Worm (Caenorhabditis elegans) whole organism, L1 larva: ENCODE measurements around the gene ZK154.5.

Source experiments
- C34B4.2 ChIP-seq: sonication (generic microtip); optimal IDR thresholded peaks from 2 replicates; lab custom pipeline; 2017; ENCODE audit warnings: mild to moderate bottlenecking, missing genetic modification characterization, missing compliant biosample characterization
- F16B12.6 ChIP-seq: fragments of 150-350 bp; optimal IDR thresholded peaks from 2 replicates; lab custom pipeline; 2014; ENCODE audit warnings: missing biosample characterization, missing genetic modification characterization
- Y116A8C.19 ChIP-seq: sonication (generic microtip); optimal IDR thresholded peaks from 2 replicates; lab custom pipeline; 2016; ENCODE audit warnings: missing compliant biosample characterization, missing genetic modification characterization, borderline replicate concordance
- alr-1 ChIP-seq: fragments of 200-800 bp; sonication (Bioruptor generic); optimal IDR thresholded peaks from 2 replicates; lab custom pipeline; 2018; ENCODE audit warnings: borderline replicate concordance, mild to moderate bottlenecking, missing genetic modification characterization, missing compliant biosample characterization
- ama-1 ChIP-seq: fragments of 150-350 bp; optimal IDR thresholded peaks from 2 replicates; lab custom pipeline; 2014
- blmp-1 ChIP-seq: fragments of 150-350 bp; optimal IDR thresholded peaks from 2 replicates; lab custom pipeline; 2014; ENCODE audit warnings: missing biosample characterization, missing genetic modification characterization
- ceh-8 ChIP-seq: fragments of 200-800 bp; sonication (Bioruptor generic); optimal IDR thresholded peaks from 2 replicates; lab custom pipeline; 2018; ENCODE audit warnings: mild to moderate bottlenecking, missing genetic modification characterization, moderate library complexity, missing compliant biosample characterization
- ceh-82 ChIP-seq, 3 experiments: fragments of 150-350 bp in 1 of 3; sonication (generic microtip) in 2 of 3; optimal IDR thresholded peaks; 2 replicates each; lab custom pipeline; 2014 to 2017; ENCODE audit warnings: missing biosample characterization in 3 of 3, missing genetic modification characterization in 3 of 3
- ceh-88 ChIP-seq: fragments of 200-800 bp; sonication (Bioruptor generic); IDR thresholded peaks from 2 replicates; pipeline ENCODE4 v1.3.6; 2022; ENCODE audit warnings: missing genetic modification characterization, missing compliant biosample characterization
- ceh-90 ChIP-seq: sonication (generic microtip); optimal IDR thresholded peaks from 2 replicates; lab custom pipeline; 2016; ENCODE audit warnings: missing genetic modification characterization, missing compliant biosample characterization
- dsc-1 ChIP-seq: sonication (generic microtip); optimal IDR thresholded peaks from 2 replicates; lab custom pipeline; 2016; ENCODE audit warnings: mild to moderate bottlenecking, missing genetic modification characterization, missing compliant biosample characterization
- egl-27 ChIP-seq, 2 experiments: fragments of 150-350 bp in 1 of 2; sonication (generic microtip); optimal IDR thresholded peaks; 3 replicates each; lab custom pipeline; 2017 to 2018; ENCODE audit warnings: missing biosample characterization in 2 of 2, missing genetic modification characterization in 2 of 2, missing genetic modification reagents in 2 of 2
- elt-2 ChIP-seq: sonication (generic microtip); optimal IDR thresholded peaks from 2 replicates; lab custom pipeline; 2016; ENCODE audit warnings: missing genetic modification characterization, mild to moderate bottlenecking, inconsistent platforms, missing compliant biosample characterization, missing genetic modification reagents
- fkh-10 ChIP-seq: sonication (generic microtip); optimal IDR thresholded peaks from 2 replicates; lab custom pipeline; 2017; ENCODE audit warnings: missing biosample characterization, missing genetic modification reagents, missing genetic modification characterization
- fkh-8 ChIP-seq: sonication (generic microtip); optimal IDR thresholded peaks from 2 replicates; lab custom pipeline; 2016; ENCODE audit warnings: mild to moderate bottlenecking, missing genetic modification characterization, missing compliant biosample characterization
- grh-1 ChIP-seq: fragments of 200-800 bp; sonication (Bioruptor generic); IDR thresholded peaks from 2 replicates; pipeline ENCODE4 v1.3.6; 2022; ENCODE audit warnings: missing genetic modification reagents, missing genetic modification characterization, missing compliant biosample characterization
- hlh-17 ChIP-seq: fragments of 200-800 bp; sonication (Bioruptor generic); optimal IDR thresholded peaks from 2 replicates; lab custom pipeline; 2018; ENCODE audit warnings: missing genetic modification characterization, mild to moderate bottlenecking, missing compliant biosample characterization, moderate library complexity, borderline replicate concordance
- hpl-2 ChIP-seq: fragments of 150-350 bp; optimal IDR thresholded peaks from 2 replicates; lab custom pipeline; 2014; ENCODE audit warnings: missing biosample characterization, missing genetic modification reagents, missing genetic modification characterization
- lin-13 ChIP-seq: fragments of 150-350 bp; optimal IDR thresholded peaks from 2 replicates; lab custom pipeline; 2014; ENCODE audit warnings: missing biosample characterization, missing genetic modification reagents, missing genetic modification characterization
- lin-14 ChIP-seq: fragments of 200-800 bp; sonication (Bioruptor generic); optimal IDR thresholded peaks from 2 replicates; lab custom pipeline; 2018; ENCODE audit warnings: mild to moderate bottlenecking, missing genetic modification characterization, moderate library complexity, missing compliant biosample characterization
- lin-15B ChIP-seq: fragments of 150-350 bp; sonication (generic microtip); optimal IDR thresholded peaks from 3 replicates; lab custom pipeline; 2014; ENCODE audit warnings: missing biosample characterization, missing genetic modification characterization
- lin-35 ChIP-seq, 2 experiments: fragments of 150-350 bp; optimal IDR thresholded peaks; 2 replicates each; lab custom pipeline; 2014; ENCODE audit warnings: missing biosample characterization in 2 of 2, missing genetic modification characterization in 2 of 2, missing genetic modification reagents in 2 of 2
- lin-39 ChIP-seq: fragments of 150-350 bp; optimal IDR thresholded peaks from 2 replicates; lab custom pipeline; 2014; ENCODE audit warnings: missing biosample characterization, missing genetic modification reagents, missing genetic modification characterization
- lir-3 ChIP-seq: sonication (generic microtip); optimal IDR thresholded peaks from 2 replicates; lab custom pipeline; 2016; ENCODE audit warnings: mild to moderate bottlenecking, missing genetic modification characterization, moderate library complexity, missing compliant biosample characterization; ENCODE audit not compliant: poor library complexity
- lsy-2 ChIP-seq, 2 experiments: fragments of 150-350 bp; optimal IDR thresholded peaks; 2 replicates each; lab custom pipeline; 2014; ENCODE audit warnings: missing biosample characterization in 2 of 2, missing genetic modification characterization in 2 of 2
- mdl-1 ChIP-seq, 2 experiments: fragments of 150-350 bp; optimal IDR thresholded peaks; 2 replicates each; lab custom pipeline; 2014 to 2017; ENCODE audit warnings: missing biosample characterization in 2 of 2, missing genetic modification characterization in 2 of 2, inconsistent platforms in 1 of 2
- mef-2 ChIP-seq: fragments of 150-350 bp; optimal IDR thresholded peaks from 2 replicates; lab custom pipeline; 2014; ENCODE audit warnings: missing biosample characterization, missing genetic modification characterization
- nhr-11 ChIP-seq: fragments of 150-350 bp; optimal IDR thresholded peaks from 2 replicates; lab custom pipeline; 2014; ENCODE audit warnings: missing biosample characterization, missing genetic modification characterization
- nhr-12 ChIP-seq: sonication (generic microtip); optimal IDR thresholded peaks from 2 replicates; lab custom pipeline; 2017; ENCODE audit warnings: missing biosample characterization, missing genetic modification characterization
- nhr-19 ChIP-seq: fragments of 200-800 bp; sonication (Bioruptor generic); conservative IDR thresholded peaks from 2 replicates; pipeline ENCODE4 v1.3.6; 2022; ENCODE audit warnings: missing genetic modification characterization, missing compliant biosample characterization
- nhr-20 ChIP-seq: sonication (generic microtip); optimal IDR thresholded peaks from 2 replicates; lab custom pipeline; 2016; ENCODE audit warnings: mild to moderate bottlenecking, missing genetic modification characterization, missing compliant biosample characterization
- nhr-28 ChIP-seq: fragments of 150-350 bp; optimal IDR thresholded peaks from 2 replicates; lab custom pipeline; 2014; ENCODE audit warnings: missing biosample characterization, missing genetic modification characterization
- nhr-47 ChIP-seq: sonication (generic microtip); optimal IDR thresholded peaks from 2 replicates; lab custom pipeline; 2016; ENCODE audit warnings: mild to moderate bottlenecking, missing genetic modification characterization, moderate library complexity, missing compliant biosample characterization
- nhr-71 ChIP-seq: sonication (generic microtip); optimal IDR thresholded peaks from 2 replicates; lab custom pipeline; 2016; ENCODE audit warnings: mild to moderate bottlenecking, missing genetic modification characterization, moderate library complexity, missing compliant biosample characterization
- nhr-76 ChIP-seq: sonication (generic microtip); optimal IDR thresholded peaks from 2 replicates; lab custom pipeline; 2017; ENCODE audit warnings: missing biosample characterization, missing genetic modification characterization
- nhr-85 ChIP-seq: sonication (generic microtip); peaks from one replicate; lab custom pipeline; 2016; ENCODE audit warnings: missing genetic modification characterization, inconsistent platforms, missing compliant biosample characterization
- pag-3 ChIP-seq: sonication (generic microtip); optimal IDR thresholded peaks from 2 replicates; lab custom pipeline; 2017; ENCODE audit warnings: missing genetic modification characterization, mild to moderate bottlenecking, missing compliant biosample characterization, antibody characterized with exemption, borderline replicate concordance; ENCODE audit not compliant: insufficient read depth
- pqm-1 ChIP-seq: sonication (generic microtip); optimal IDR thresholded peaks from 3 replicates; lab custom pipeline; 2017; ENCODE audit warnings: missing biosample characterization, missing genetic modification characterization
- snpc-4 ChIP-seq: fragments of 150-350 bp; optimal IDR thresholded peaks from 2 replicates; lab custom pipeline; 2014; ENCODE audit warnings: missing biosample characterization, missing genetic modification characterization
- sox-4 ChIP-seq: sonication (generic microtip); optimal IDR thresholded peaks from 2 replicates; lab custom pipeline; 2016; ENCODE audit warnings: missing genetic modification characterization, missing compliant biosample characterization
- sup-37 ChIP-seq: fragments of 200-800 bp; sonication (Bioruptor generic); optimal IDR thresholded peaks from 2 replicates; lab custom pipeline; 2018; ENCODE audit warnings: mild to moderate bottlenecking, missing genetic modification characterization, missing compliant biosample characterization
- swsn-7 ChIP-seq: sonication (generic microtip); optimal IDR thresholded peaks from 2 replicates; lab custom pipeline; 2016; ENCODE audit warnings: missing genetic modification characterization, missing compliant biosample characterization
- tlp-1 ChIP-seq: fragments of 150-350 bp; optimal IDR thresholded peaks from 2 replicates; lab custom pipeline; 2014; ENCODE audit warnings: missing biosample characterization, missing genetic modification characterization
- unc-130 ChIP-seq: fragments of 150-350 bp; optimal IDR thresholded peaks from 2 replicates; lab custom pipeline; 2017; ENCODE audit warnings: missing biosample characterization, missing genetic modification characterization, inconsistent platforms
- unc-30 ChIP-seq: sonication (generic microtip); optimal IDR thresholded peaks from 2 replicates; lab custom pipeline; 2017; ENCODE audit warnings: missing biosample characterization, missing genetic modification characterization
- unc-62 ChIP-seq: fragments of 150-350 bp; optimal IDR thresholded peaks from 2 replicates; lab custom pipeline; 2014; ENCODE audit warnings: missing biosample characterization, missing genetic modification reagents, missing genetic modification characterization
- unc-86 ChIP-seq: sonication (generic microtip); optimal IDR thresholded peaks from 2 replicates; lab custom pipeline; 2016; ENCODE audit warnings: missing genetic modification characterization, missing compliant biosample characterization
- unc-98 ChIP-seq: fragments of 200-800 bp; sonication (Bioruptor generic); IDR thresholded peaks from 2 replicates; pipeline ENCODE4 v1.3.6; 2022; ENCODE audit warnings: missing genetic modification characterization, missing compliant biosample characterization
- vab-15 ChIP-seq: sonication (generic microtip); optimal IDR thresholded peaks from 2 replicates; lab custom pipeline; 2017; ENCODE audit warnings: missing genotype, mild to moderate bottlenecking, missing genetic modification characterization, missing compliant biosample characterization
- xbp-1 ChIP-seq: sonication (generic microtip); optimal IDR thresholded peaks from 2 replicates; lab custom pipeline; 2016; ENCODE audit warnings: missing genetic modification characterization, missing compliant biosample characterization
- zag-1 ChIP-seq: fragments of 150-350 bp; optimal IDR thresholded peaks from 2 replicates; lab custom pipeline; 2014; ENCODE audit warnings: missing biosample characterization, missing genetic modification characterization
- ztf-11 ChIP-seq, 2 experiments: sonication (generic microtip); optimal IDR thresholded peaks; 2 replicates each; lab custom pipeline; 2016 to 2017; ENCODE audit warnings: missing genetic modification characterization in 2 of 2, missing biosample characterization in 1 of 2, missing compliant biosample characterization in 1 of 2
- ztf-4 ChIP-seq: fragments of 150-350 bp; optimal IDR thresholded peaks from 2 replicates; lab custom pipeline; 2014; ENCODE audit warnings: missing biosample characterization, missing genetic modification characterization

ZK154.5 gene

DNA sequence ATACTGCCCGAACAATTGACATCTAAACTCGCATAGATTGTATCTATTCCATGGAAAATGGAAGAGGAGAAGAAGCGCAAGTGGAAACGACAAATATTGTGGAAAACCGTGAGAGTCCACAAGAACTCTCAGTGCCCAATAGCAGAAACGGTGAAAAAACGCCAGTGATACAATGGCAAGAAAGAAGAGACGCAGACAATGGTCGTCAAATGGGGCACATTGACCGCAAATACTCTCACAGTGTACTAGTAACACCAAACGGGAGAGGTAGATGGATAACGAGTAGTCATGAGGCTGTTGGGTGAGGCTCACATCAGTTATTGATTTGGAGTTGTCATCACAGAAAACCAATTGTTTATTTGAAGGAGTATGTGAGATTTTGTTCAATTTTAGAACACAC is 5.3 kb downstream of the ZK154.5 start, which contains the start of gene ZK154.4:
TSS of gene ZK154.4 (minus strand) at position 27 of the 400 bp plus-strand sequence.
- TF ChIP-seq ceh-88 (GFP tag; lab: Robert Waterston, UW) (no peak), ztf-4 (tag; lab: Kevin White, UChicago) (peak; percentile 42), elt-2 (tag; lab: Kevin White, UChicago) (peak; percentile 8), hpl-2 (GFP tag; lab: Kevin White, UChicago) (peak; percentile 4), unc-86 (peak; percentile 17), nhr-76 (tag; lab: Kevin White, UChicago) (no peak), lin-15B (tag; lab: Kevin White, UChicago) (no peak), hlh-17 (no peak), ceh-82 (tag; optimal IDR thresholded peaks at IDR 0.05; lab: Kevin White, UChicago) (peak in 2 of 3 experiments; percentile 1 to 58), nhr-11 (tag; lab: Kevin White, UChicago) (no peak), sox-4 (no peak), mef-2 (tag; lab: Kevin White, UChicago) (peak; percentile 8), lin-13 (peak; percentile 24), unc-62 (GFP tag; lab: Kevin White, UChicago) (no peak), zag-1 (no peak), vab-15 (tag; lab: Kevin White, UChicago) (no peak), lsy-2 (tag; optimal IDR thresholded peaks at IDR 0.05; lab: Kevin White, UChicago) (peak; percentile 42 to 73), sup-37 (GFP tag; lab: Kevin White, UChicago) (no peak), xbp-1 (tag; lab: Kevin White, UChicago) (peak; percentile 66), nhr-28 (tag; lab: Kevin White, UChicago) (no peak), alr-1 (tag; lab: Kevin White, UChicago) (no peak), ceh-90 (no peak), lin-39 (tag; lab: Kevin White, UChicago) (no peak), fkh-10 (GFP tag; lab: Kevin White, UChicago) (no peak), F16B12.6 (peak; percentile 91), nhr-12 (no peak), Y116A8C.19 (no peak), lir-3 (tag; lab: Kevin White, UChicago) (no peak), nhr-20 (peak; percentile 68), fkh-8 (tag; lab: Kevin White, UChicago) (peak; percentile 40), unc-130 (tag; lab: Kevin White, UChicago) (peak; percentile 48), snpc-4 (tag; lab: Kevin White, UChicago) (no peak), mdl-1 (tag; optimal IDR thresholded peaks at IDR 0.05; lab: Kevin White, UChicago) (peak in 1 of 2 experiments; percentile 56), grh-1 (no peak), pqm-1 (no peak), nhr-47 (tag; lab: Kevin White, UChicago) (peak; percentile 66), tlp-1 (tag; lab: Kevin White, UChicago) (no peak), nhr-19 (GFP tag; lab: Robert Waterston, UW) (peak; percentile 43; the same call in 1 of the 2 replicates), nhr-85 (tag; lab: Kevin White, UChicago) (peak; percentile 23), swsn-7 (tag; lab: Kevin White, UChicago) (peak; percentile 54), pag-3 (no peak), unc-98 (GFP tag; lab: Robert Waterston, UW) (no peak), dsc-1 (tag; lab: Kevin White, UChicago) (peak; percentile 42), egl-27 (tag; optimal IDR thresholded peaks at IDR 0.05; lab: Kevin White, UChicago) (no peak), nhr-71 (tag; lab: Kevin White, UChicago) (peak; percentile 70), lin-14 (GFP tag; lab: Kevin White, UChicago) (peak; percentile 75), lin-35 (GFP tag; optimal IDR thresholded peaks at IDR 0.05; lab: Kevin White, UChicago) (peak; percentile 52 to 74), ceh-8 (no peak), blmp-1 (tag; lab: Kevin White, UChicago) (peak; percentile 47), unc-30 (tag; lab: Kevin White, UChicago) (no peak), ama-1 (lab: Kevin White, UChicago) (no peak), C34B4.2 (tag; lab: Kevin White, UChicago) (no peak), ztf-11 (tag; optimal IDR thresholded peaks at IDR 0.05; lab: Kevin White, UChicago) (no peak)
